Fruit fly (Drosophila melanogaster) whole organism, embryonic: ENCODE results near the gene CG33552.
A peak's percentile ranks its signal among the peaks of the same experiment; 100 is the strongest.

ENCODE experiments used
- CG10654 ChIP-seq: fragments of 200-800 bp; sonication (Bioruptor generic); optimal IDR thresholded peaks from 2 replicates; lab custom pipeline; 2016; ENCODE audit warnings: missing biosample characterization, missing genetic modification characterization
- CG12071 ChIP-seq: fragments of 200-800 bp; sonication (Bioruptor generic); optimal IDR thresholded peaks from 3 replicates; lab custom pipeline; 2018; ENCODE audit warnings: missing biosample characterization, mild to moderate bottlenecking, missing genetic modification characterization
- CG12391 ChIP-seq: fragments of 200-800 bp; sonication (Bioruptor generic); optimal IDR thresholded peaks from 3 replicates; lab custom pipeline; 2018; ENCODE audit warnings: missing biosample characterization, mild to moderate bottlenecking, missing genetic modification characterization, moderate library complexity
- CG13287 ChIP-seq: fragments of 200-800 bp; sonication (Bioruptor generic); IDR thresholded peaks from 2 replicates; pipeline ENCODE4 v1.3.6; 2022; ENCODE audit warnings: missing biosample characterization, missing genetic modification characterization; ENCODE audit not compliant: partially characterized antibody
- CG17359 ChIP-seq: fragments of 200-800 bp; sonication (Bioruptor generic); optimal IDR thresholded peaks from 3 replicates; lab custom pipeline; 2018; ENCODE audit warnings: missing biosample characterization, mild to moderate bottlenecking, missing genetic modification characterization, moderate library complexity
- CG34224 ChIP-seq: fragments of 200-800 bp; sonication (Bioruptor generic); IDR thresholded peaks from 3 replicates; pipeline ENCODE4 v1.3.6; 2022; ENCODE audit warnings: missing biosample characterization, missing genetic modification characterization; ENCODE audit not compliant: partially characterized antibody
- CG34422 ChIP-seq: fragments of 200-800 bp; sonication (Bioruptor generic); IDR thresholded peaks from 3 replicates; pipeline ENCODE4 v1.3.6; 2022; ENCODE audit warnings: missing biosample characterization, missing genetic modification characterization
- CG6654 ChIP-seq: fragments of 200-800 bp; sonication (Bioruptor generic); optimal IDR thresholded peaks from 2 replicates; lab custom pipeline; 2017; ENCODE audit warnings: missing biosample characterization, mild to moderate bottlenecking, missing genetic modification characterization
- CG7357 ChIP-seq: fragments of 200-800 bp; sonication (Bioruptor generic); IDR thresholded peaks from 3 replicates; pipeline ENCODE4 v1.3.6; 2022; ENCODE audit warnings: missing biosample characterization, missing genetic modification characterization
- CG7786 ChIP-seq: fragments of 200-800 bp; sonication (Bioruptor generic); optimal IDR thresholded peaks from 2 replicates; lab custom pipeline; 2016; ENCODE audit warnings: missing biosample characterization, missing genetic modification characterization
- CG7963 ChIP-seq: fragments of 200-800 bp; sonication (Bioruptor generic); IDR thresholded peaks from 3 replicates; pipeline ENCODE4 v1.3.6; 2022; ENCODE audit warnings: missing biosample characterization, missing genetic modification characterization; ENCODE audit not compliant: partially characterized antibody
- CrebB ChIP-seq: fragments of 200-800 bp; sonication (Bioruptor generic); optimal IDR thresholded peaks from 3 replicates; lab custom pipeline; 2018; ENCODE audit warnings: missing biosample characterization, mild to moderate bottlenecking, missing genetic modification characterization
- D19B ChIP-seq: fragments of 200-800 bp; sonication (Bioruptor generic); optimal IDR thresholded peaks from 2 replicates; lab custom pipeline; 2017; ENCODE audit warnings: missing biosample characterization, mild to moderate bottlenecking, missing genetic modification characterization
- Deaf1 ChIP-seq: fragments of 200-800 bp; optimal IDR thresholded peaks from 3 replicates; lab custom pipeline; 2019; ENCODE audit warnings: missing biosample characterization, mild to moderate bottlenecking, missing genetic modification characterization, moderate library complexity
- E2f2 ChIP-seq: fragments of 200-800 bp; sonication (Bioruptor generic); IDR thresholded peaks from 2 replicates; pipeline ENCODE4 v1.3.6; 2022; ENCODE audit warnings: missing biosample characterization, missing genetic modification characterization
- ERR ChIP-seq: fragments of 200-800 bp; sonication (Bioruptor generic); optimal IDR thresholded peaks from 2 replicates; lab custom pipeline; 2016; ENCODE audit warnings: missing biosample characterization, missing genetic modification characterization
- Eip74EF ChIP-seq, 2 experiments: fragments of 200-800 bp in 1 of 2; fragments of >200 bp in 1 of 2; sonication (Bioruptor generic) in 1 of 2; optimal IDR thresholded peaks; 2 replicates each; lab custom pipeline; 2017 to 2019; ENCODE audit warnings: missing biosample characterization in 2 of 2, missing genetic modification characterization in 2 of 2, mild to moderate bottlenecking in 1 of 2, moderate library complexity in 1 of 2
- Fer1 ChIP-seq: fragments of 200-800 bp; sonication (Bioruptor generic); optimal IDR thresholded peaks from 2 replicates; lab custom pipeline; 2017; ENCODE audit warnings: missing biosample characterization, mild to moderate bottlenecking, missing genetic modification characterization
- Gsc ChIP-seq: fragments of 200-800 bp; sonication (Bioruptor generic); IDR thresholded peaks from 2 replicates; pipeline ENCODE4 v1.3.6; 2022; ENCODE audit warnings: missing biosample characterization, missing genetic modification characterization
- H15 ChIP-seq: fragments of 200-800 bp; sonication (Bioruptor generic); IDR thresholded peaks from 3 replicates; pipeline ENCODE4 v1.3.6; 2022; ENCODE audit warnings: missing biosample characterization, missing genetic modification characterization
- HLHmδ ChIP-seq: fragments of 200-800 bp; sonication (Bioruptor generic); optimal IDR thresholded peaks from 2 replicates; lab custom pipeline; 2018; ENCODE audit warnings: missing biosample characterization, mild to moderate bottlenecking, missing genetic modification characterization, moderate library complexity
- Hmr ChIP-seq: fragments of 200-800 bp; sonication (Bioruptor generic); optimal IDR thresholded peaks from 3 replicates; lab custom pipeline; 2017; ENCODE audit warnings: mild to moderate bottlenecking, missing biosample characterization, missing genetic modification reagents, missing genetic modification characterization
- Myb ChIP-seq: fragments of 200-800 bp; sonication (Bioruptor generic); optimal IDR thresholded peaks from 2 replicates; lab custom pipeline; 2016; ENCODE audit warnings: missing biosample characterization, missing genetic modification characterization
- NFAT ChIP-seq: fragments of 200-800 bp; sonication (Bioruptor generic); IDR thresholded peaks from 2 replicates; pipeline ENCODE4 v1.3.6; 2022; ENCODE audit warnings: missing biosample characterization, missing genetic modification characterization
- Poxn ChIP-seq: fragments of 200-800 bp; sonication (Bioruptor generic); IDR thresholded peaks from 2 replicates; pipeline ENCODE4 v1.3.6; 2022; ENCODE audit warnings: missing biosample characterization, missing genetic modification characterization
- Sin3A ChIP-seq: fragments of >200 bp; optimal IDR thresholded peaks from 2 replicates; lab custom pipeline; 2018
- Spps ChIP-seq: fragments of 200-800 bp; sonication (Bioruptor generic); optimal IDR thresholded peaks from 2 replicates; lab custom pipeline; 2018; ENCODE audit warnings: missing biosample characterization, mild to moderate bottlenecking, missing genetic modification characterization
- YL-1 ChIP-seq: fragments of 200-800 bp; sonication (Bioruptor generic); optimal IDR thresholded peaks from 3 replicates; lab custom pipeline; 2017; ENCODE audit warnings: missing biosample characterization, mild to moderate bottlenecking, missing genetic modification characterization
- ara ChIP-seq: fragments of 200-800 bp; sonication (Bioruptor generic); IDR thresholded peaks from 2 replicates; pipeline ENCODE4 v1.3.6; 2022; ENCODE audit warnings: missing biosample characterization, missing genetic modification characterization
- bbx ChIP-seq: fragments of 200-800 bp; sonication (Bioruptor generic); IDR thresholded peaks from 2 replicates; pipeline ENCODE4 v1.3.6; 2022; ENCODE audit warnings: missing biosample characterization, missing genetic modification characterization; ENCODE audit not compliant: partially characterized antibody
- corto ChIP-seq: fragments of 200-800 bp; sonication (Bioruptor generic); optimal IDR thresholded peaks from 2 replicates; lab custom pipeline; 2016; ENCODE audit warnings: missing biosample characterization, mild to moderate bottlenecking, missing genetic modification characterization, moderate library complexity
- dati ChIP-seq: fragments of 200-800 bp; sonication (Bioruptor generic); IDR thresholded peaks from 2 replicates; pipeline ENCODE4 v1.3.6; 2022; ENCODE audit warnings: missing biosample characterization, missing genetic modification characterization
- eve ChIP-seq, 2 experiments: fragments of >200 bp; optimal IDR thresholded peaks; 2 replicates each; lab custom pipeline; 2017; ENCODE audit warnings: missing biosample characterization in 2 of 2, missing genetic modification characterization in 2 of 2
- eyg ChIP-seq: fragments of 200-800 bp; sonication (Bioruptor generic); optimal IDR thresholded peaks from 3 replicates; lab custom pipeline; 2016; ENCODE audit warnings: missing biosample characterization, missing genetic modification characterization
- gem ChIP-seq: fragments of 200-800 bp; sonication (Bioruptor generic); optimal IDR thresholded peaks from 2 replicates; lab custom pipeline; 2019; ENCODE audit warnings: missing biosample characterization, mild to moderate bottlenecking, missing genetic modification characterization, moderate library complexity
- gsb ChIP-seq: fragments of 200-800 bp; sonication (Bioruptor generic); IDR thresholded peaks from 2 replicates; pipeline ENCODE4 v1.3.6; 2022; ENCODE audit warnings: missing biosample characterization, missing genetic modification characterization
- gsb-n ChIP-seq: fragments of 200-800 bp; sonication (Bioruptor generic); optimal IDR thresholded peaks from 3 replicates; lab custom pipeline; 2018; ENCODE audit warnings: missing biosample characterization, mild to moderate bottlenecking, missing genetic modification characterization
- jigr1 ChIP-seq: fragments of 200-800 bp; sonication (Bioruptor generic); IDR thresholded peaks from 3 replicates; pipeline ENCODE4 v1.3.6; 2022; ENCODE audit warnings: missing biosample characterization, missing genetic modification characterization
- jumu ChIP-seq: fragments of 200-800 bp; sonication (Bioruptor generic); optimal IDR thresholded peaks from 3 replicates; lab custom pipeline; 2016; ENCODE audit warnings: missing biosample characterization, missing genetic modification characterization
- kah ChIP-seq: fragments of 200-800 bp; sonication (Bioruptor generic); optimal IDR thresholded peaks from 2 replicates; lab custom pipeline; 2018; ENCODE audit warnings: missing biosample characterization, mild to moderate bottlenecking, missing genetic modification characterization
- phol ChIP-seq: fragments of 200-800 bp; sonication (Bioruptor generic); optimal IDR thresholded peaks from 3 replicates; lab custom pipeline; 2018; ENCODE audit warnings: missing biosample characterization, mild to moderate bottlenecking, missing genetic modification characterization, moderate library complexity
- sens-2 ChIP-seq: fragments of 200-800 bp; sonication (Bioruptor generic); IDR thresholded peaks from 2 replicates; pipeline ENCODE4 v1.3.6; 2022; ENCODE audit warnings: missing biosample characterization, missing genetic modification characterization
- sr ChIP-seq: fragments of 200-800 bp; sonication (Bioruptor generic); IDR thresholded peaks from 3 replicates; pipeline ENCODE4 v1.3.6; 2022; ENCODE audit warnings: missing biosample characterization, missing genetic modification characterization
- sug ChIP-seq: fragments of 200-800 bp; optimal IDR thresholded peaks from 2 replicates; lab custom pipeline; 2019; ENCODE audit warnings: missing biosample characterization, mild to moderate bottlenecking, missing genetic modification characterization, moderate library complexity
- tin ChIP-seq: fragments of 200-800 bp; sonication (Bioruptor generic); optimal IDR thresholded peaks from 3 replicates; lab custom pipeline; 2016; ENCODE audit warnings: missing biosample characterization, missing genetic modification characterization
- tna ChIP-seq: fragments of 200-800 bp; sonication (Bioruptor generic); IDR thresholded peaks from 2 replicates; pipeline ENCODE4 v1.3.6; 2022; ENCODE audit warnings: missing biosample characterization, missing genetic modification characterization; ENCODE audit not compliant: partially characterized antibody
- toy ChIP-seq: fragments of 200-800 bp; sonication (Bioruptor generic); IDR thresholded peaks from 2 replicates; pipeline ENCODE4 v1.3.6; 2022; ENCODE audit warnings: missing biosample characterization, missing genetic modification characterization
- trh ChIP-seq: fragments of 200-800 bp; sonication (Bioruptor generic); optimal IDR thresholded peaks from 2 replicates; lab custom pipeline; 2016; ENCODE audit warnings: missing biosample characterization, missing genetic modification characterization
- zfh1 ChIP-seq: fragments of 200-800 bp; sonication (Bioruptor generic); IDR thresholded peaks from 3 replicates; pipeline ENCODE4 v1.3.6; 2022; ENCODE audit warnings: missing biosample characterization, missing genetic modification characterization
- zfh2 ChIP-seq: fragments of 200-800 bp; sonication (Bioruptor generic); optimal IDR thresholded peaks from 2 replicates; lab custom pipeline; 2016; ENCODE audit warnings: missing biosample characterization, missing genetic modification characterization

The CG33552 gene

dm6 chr2L:16684908-16685611 is 2.8 kb downstream of the CG33552 start (continued):
- TF ChIP-seq kah (GFP tag; lab: Kevin White, UChicago): peak; percentile 47
- TF ChIP-seq CG34224 (GFP tag; lab: Robert Waterston, UW): no peak; the same call in 2 of the 3 replicates
- TF ChIP-seq gem (tag; lab: Kevin White, UChicago): peak; percentile 87
- no peak for TF ChIP-seq YL-1 (GFP tag; lab: Kevin White, UChicago)
- no peak for TF ChIP-seq CG12071 (GFP tag; lab: Kevin White, UChicago)
- no peak for TF ChIP-seq D19B (GFP tag; lab: Kevin White, UChicago)
- TF ChIP-seq CG6654 (GFP tag; lab: Kevin White, UChicago): peak; percentile 7
- TF ChIP-seq Deaf1 (tag; lab: Kevin White, UChicago): peak; percentile 63
- TF ChIP-seq CG17359 (tag; lab: Kevin White, UChicago): peak; percentile 33
- TF ChIP-seq Spps (tag; lab: Kevin White, UChicago): no peak
- TF ChIP-seq Hmr (GFP tag; lab: Kevin White, UChicago): peak; percentile 78
- no peak for TF ChIP-seq bbx (GFP tag; lab: Robert Waterston, UW)
- TF ChIP-seq Poxn (GFP tag; lab: Robert Waterston, UW): no peak
- TF ChIP-seq CG7963: no peak
- no peak for TF ChIP-seq CG7357
- TF ChIP-seq sens-2 (GFP tag; lab: Robert Waterston, UW): no peak
- no peak for TF ChIP-seq dati
- TF ChIP-seq H15: no peak
- no peak for TF ChIP-seq corto (GFP tag; lab: Kevin White, UChicago)
- peak; percentile 77 for TF ChIP-seq Fer1 (GFP tag; lab: Kevin White, UChicago)
- no peak for TF ChIP-seq jumu (GFP tag; lab: Kevin White, UChicago)
- TF ChIP-seq sug (tag; lab: Kevin White, UChicago): peak; percentile 62
- TF ChIP-seq CG12391: peak; percentile 63
- TF ChIP-seq NFAT: no peak
- no peak for TF ChIP-seq tna (GFP tag; lab: Robert Waterston, UW)
- peak; percentile 49 for TF ChIP-seq gsb-n (tag; lab: Kevin White, UChicago)
- TF ChIP-seq CG13287 (GFP tag; lab: Robert Waterston, UW): no peak; the same call in 1 of the 2 replicates
- no peak for TF ChIP-seq jigr1 (GFP tag; lab: Robert Waterston, UW)
- TF ChIP-seq ERR (GFP tag; lab: Kevin White, UChicago): no peak
- TF ChIP-seq ara: no peak
- peak in 1 of 2 experiments; percentile 71 for TF ChIP-seq Eip74EF (GFP tag; optimal IDR thresholded peaks at IDR 0.05; lab: Kevin White, UChicago)
- no peak for TF ChIP-seq eyg (GFP tag; lab: Kevin White, UChicago)
- no peak for TF ChIP-seq CrebB
- no peak for TF ChIP-seq toy (GFP tag; lab: Robert Waterston, UW)
- TF ChIP-seq CG7786 (GFP tag; lab: Kevin White, UChicago): no peak
- no peak for TF ChIP-seq Myb (GFP tag; lab: Kevin White, UChicago)
- TF ChIP-seq zfh1: no peak; the same call in 2 of the 3 replicates
- no peak for TF ChIP-seq Gsc (GFP tag; lab: Robert Waterston, UW)
- peak; percentile 24 for TF ChIP-seq CG10654 (GFP tag; lab: Kevin White, UChicago)
- TF ChIP-seq Sin3A (lab: Kevin White, UChicago): no peak
- TF ChIP-seq gsb (GFP tag; lab: Robert Waterston, UW): no peak
- no peak for TF ChIP-seq zfh2 (GFP tag; lab: Kevin White, UChicago)
- peak in 1 of 2 experiments; percentile 71 for TF ChIP-seq eve (GFP tag; optimal IDR thresholded peaks at IDR 0.05; lab: Kevin White, UChicago)
- TF ChIP-seq E2f2: no peak; the same call in 1 of the 2 replicates
- no peak for TF ChIP-seq HLHmδ
- no peak for TF ChIP-seq CG34422
- no peak for TF ChIP-seq sr (GFP tag; lab: Robert Waterston, UW)
- peak; percentile 80 for TF ChIP-seq phol (tag; lab: Kevin White, UChicago)
- no peak for TF ChIP-seq tin
- peak; percentile 20 for TF ChIP-seq trh
